Worm (Caenorhabditis elegans) whole organism, young adult: Measurements from ENCODE around the gene srd-44.

Experiments used
- B0035.1 ChIP-seq: sonication (generic microtip); optimal IDR thresholded peaks from 2 replicates; lab custom pipeline; 2016; ENCODE audit warnings: missing genetic modification characterization, mild to moderate bottlenecking, missing compliant biosample characterization, missing genotype, missing genetic modification reagents
- B0261.1 ChIP-seq: sonication (generic microtip); optimal IDR thresholded peaks from 2 replicates; lab custom pipeline; 2016; ENCODE audit warnings: mild to moderate bottlenecking, missing genetic modification characterization, moderate library complexity, missing compliant biosample characterization
- D2030.7 ChIP-seq: fragments of 200-800 bp; sonication (Bioruptor generic); IDR thresholded peaks from 2 replicates; pipeline ENCODE4 v1.3.6; 2022; ENCODE audit warnings: missing genetic modification reagents, missing genetic modification characterization, missing compliant biosample characterization
- F33H1.4 ChIP-seq: fragments of 200-800 bp; sonication (Bioruptor generic); IDR thresholded peaks from 2 replicates; pipeline ENCODE4 v1.3.6; 2022; ENCODE audit warnings: missing genetic modification reagents, missing genetic modification characterization, missing compliant biosample characterization
- T07F8.4 ChIP-seq: sonication (generic microtip); optimal IDR thresholded peaks from 2 replicates; lab custom pipeline; 2016; ENCODE audit warnings: mild to moderate bottlenecking, missing genetic modification characterization, moderate library complexity, missing compliant biosample characterization
- T26A5.8 ChIP-seq: sonication (generic microtip); optimal IDR thresholded peaks from 2 replicates; lab custom pipeline; 2016; ENCODE audit warnings: missing genetic modification characterization, missing compliant biosample characterization
- Y67H2A.10 ChIP-seq: fragments of 200-800 bp; sonication (Bioruptor generic); conservative IDR thresholded peaks from 2 replicates; pipeline ENCODE4 v1.3.6; 2022; ENCODE audit warnings: missing genetic modification reagents, missing genetic modification characterization, missing compliant biosample characterization
- ZK185.1 ChIP-seq: sonication (generic microtip); optimal IDR thresholded peaks from 2 replicates; lab custom pipeline; 2016; ENCODE audit warnings: mild to moderate bottlenecking, missing genetic modification characterization, missing compliant biosample characterization; ENCODE audit not compliant: poor library complexity, severe bottlenecking
- ama-1 ChIP-seq, 3 experiments: fragments of 150-350 bp in 1 of 3; sonication (generic microtip) in 2 of 3; optimal IDR thresholded peaks; 2 replicates each; lab custom pipeline; 2014 to 2018; ENCODE audit warnings: missing biosample characterization in 2 of 3, missing genetic modification characterization in 2 of 3, missing genetic modification reagents in 2 of 3
- aptf-3 ChIP-seq: fragments of 200-800 bp; sonication (Bioruptor generic); IDR thresholded peaks from 2 replicates; pipeline ENCODE4 v1.3.6; 2022; ENCODE audit warnings: missing genetic modification characterization, missing compliant biosample characterization
- attf-3 ChIP-seq: fragments of 200-800 bp; sonication (Bioruptor generic); conservative IDR thresholded peaks from 2 replicates; pipeline ENCODE4 v1.3.6; 2022; ENCODE audit warnings: missing genetic modification reagents, missing genetic modification characterization, missing compliant biosample characterization
- attf-5 ChIP-seq: fragments of 200-800 bp; sonication (Bioruptor generic); optimal IDR thresholded peaks from 2 replicates; lab custom pipeline; 2018; ENCODE audit warnings: mild to moderate bottlenecking, missing genetic modification characterization, missing compliant biosample characterization
- bed-2 ChIP-seq: fragments of 200-800 bp; sonication (Bioruptor generic); IDR thresholded peaks from 2 replicates; pipeline ENCODE4 v1.3.6; 2022; ENCODE audit warnings: missing genetic modification reagents, missing genetic modification characterization, missing compliant biosample characterization
- ccch-3 ChIP-seq: fragments of 200-800 bp; sonication (Bioruptor generic); optimal IDR thresholded peaks from 2 replicates; lab custom pipeline; 2018; ENCODE audit warnings: mild to moderate bottlenecking, missing genetic modification characterization, missing compliant biosample characterization
- cebp-2 ChIP-seq: fragments of 200-800 bp; sonication (Bioruptor generic); IDR thresholded peaks from 2 replicates; pipeline ENCODE4 v1.3.6; 2022; ENCODE audit warnings: missing genetic modification characterization, missing compliant biosample characterization
- ceh-100 ChIP-seq: fragments of 200-800 bp; sonication (Bioruptor generic); IDR thresholded peaks from 2 replicates; pipeline ENCODE4 v1.3.6; 2022; ENCODE audit warnings: missing genetic modification reagents, missing genetic modification characterization, missing compliant biosample characterization
- ceh-27 ChIP-seq: fragments of 200-800 bp; sonication (Bioruptor generic); optimal IDR thresholded peaks from 2 replicates; lab custom pipeline; 2018; ENCODE audit warnings: mild to moderate bottlenecking, missing genetic modification characterization, moderate library complexity, missing compliant biosample characterization
- chd-7 ChIP-seq: sonication (generic microtip); optimal IDR thresholded peaks from 2 replicates; lab custom pipeline; 2016; ENCODE audit warnings: mild to moderate bottlenecking, missing genetic modification characterization, moderate library complexity, missing compliant biosample characterization
- dox-1 ChIP-seq: fragments of 200-800 bp; sonication (Bioruptor generic); IDR thresholded peaks from 2 replicates; pipeline ENCODE4 v1.3.6; 2022; ENCODE audit warnings: missing genetic modification reagents, missing genetic modification characterization, missing compliant biosample characterization
- egl-44 ChIP-seq: fragments of 200-800 bp; sonication (Bioruptor generic); IDR thresholded peaks from 2 replicates; pipeline ENCODE4 v1.3.6; 2022; ENCODE audit warnings: missing genetic modification reagents, missing genetic modification characterization, missing compliant biosample characterization
- ekl-4 ChIP-seq: fragments of 200-800 bp; sonication (Bioruptor generic); IDR thresholded peaks from 2 replicates; pipeline ENCODE4 v1.3.6; 2022; ENCODE audit warnings: missing genetic modification reagents, missing genetic modification characterization, missing compliant biosample characterization
- fkh-3 ChIP-seq: sonication (generic microtip); optimal IDR thresholded peaks from 2 replicates; lab custom pipeline; 2016; ENCODE audit warnings: mild to moderate bottlenecking, missing genetic modification characterization, missing compliant biosample characterization
- gei-17 ChIP-seq: fragments of 200-800 bp; sonication (Bioruptor generic); optimal IDR thresholded peaks from 2 replicates; lab custom pipeline; 2018; ENCODE audit warnings: mild to moderate bottlenecking, missing genetic modification characterization, missing compliant biosample characterization
- hmg-20 ChIP-seq: fragments of 200-800 bp; sonication (Bioruptor generic); IDR thresholded peaks from 2 replicates; pipeline ENCODE4 v1.3.6; 2022; ENCODE audit warnings: missing genetic modification reagents, missing genetic modification characterization, missing compliant biosample characterization
- hrde-1 ChIP-seq: sonication (generic microtip); optimal IDR thresholded peaks from 2 replicates; lab custom pipeline; 2016; ENCODE audit warnings: missing genetic modification characterization, mild to moderate bottlenecking, missing compliant biosample characterization, moderate library complexity, missing genotype, missing genetic modification reagents, borderline replicate concordance
- lag-1 ChIP-seq: fragments of 200-800 bp; sonication (Bioruptor generic); IDR thresholded peaks from 2 replicates; pipeline ENCODE4 v1.3.6; 2022; ENCODE audit warnings: missing genetic modification reagents, missing genetic modification characterization, missing compliant biosample characterization
- lin-35 ChIP-seq, 3 experiments: fragments of 150-350 bp in 2 of 3; sonication (generic microtip) in 1 of 3; optimal IDR thresholded peaks; 2 replicates each; lab custom pipeline; 2014 to 2018; ENCODE audit warnings: missing biosample characterization in 3 of 3, missing genetic modification characterization in 3 of 3, missing genetic modification reagents in 3 of 3
- lir-1 ChIP-seq: fragments of 200-800 bp; sonication (Bioruptor generic); conservative IDR thresholded peaks from 2 replicates; pipeline ENCODE4 v1.3.6; 2022; ENCODE audit warnings: missing genetic modification reagents, missing genetic modification characterization, missing compliant biosample characterization
- lsy-27 ChIP-seq: sonication (generic microtip); optimal IDR thresholded peaks from 2 replicates; lab custom pipeline; 2017; ENCODE audit warnings: missing genetic modification characterization, mild to moderate bottlenecking, missing compliant biosample characterization, antibody characterized with exemption, missing genotype, borderline replicate concordance; ENCODE audit not compliant: insufficient read depth
- madf-8 ChIP-seq: fragments of 200-800 bp; sonication (Bioruptor generic); conservative IDR thresholded peaks from 2 replicates; pipeline ENCODE4 v1.3.6; 2022; ENCODE audit warnings: missing genetic modification reagents, missing genetic modification characterization, missing compliant biosample characterization
- mcd-1 ChIP-seq: fragments of 200-800 bp; sonication (Bioruptor generic); IDR thresholded peaks from 2 replicates; pipeline ENCODE4 v1.3.6; 2022; ENCODE audit warnings: missing genetic modification reagents, missing genetic modification characterization, missing compliant biosample characterization
- mxl-1 ChIP-seq: sonication (generic microtip); optimal IDR thresholded peaks from 2 replicates; lab custom pipeline; 2016; ENCODE audit warnings: missing genetic modification characterization, missing compliant biosample characterization
- nfya-1 ChIP-seq: sonication (generic microtip); optimal IDR thresholded peaks from 2 replicates; lab custom pipeline; 2017; ENCODE audit warnings: antibody characterized with exemption, missing compliant biosample characterization, missing genetic modification characterization, borderline replicate concordance; ENCODE audit not compliant: insufficient read depth
- nhr-120 ChIP-seq: fragments of 200-800 bp; sonication (Bioruptor generic); IDR thresholded peaks from 2 replicates; pipeline ENCODE4 v1.3.6; 2022; ENCODE audit warnings: missing genetic modification characterization, missing compliant biosample characterization
- nhr-80 ChIP-seq: sonication (generic microtip); optimal IDR thresholded peaks from 2 replicates; lab custom pipeline; 2016; ENCODE audit warnings: missing genetic modification characterization, missing compliant biosample characterization
- nhr-90 ChIP-seq: sonication (generic microtip); optimal IDR thresholded peaks from 2 replicates; lab custom pipeline; 2016; ENCODE audit warnings: missing genotype, mild to moderate bottlenecking, missing genetic modification characterization, missing compliant biosample characterization
- pha-4 ChIP-seq: fragments of 150-350 bp; sonication (generic microtip); optimal IDR thresholded peaks from 2 replicates; lab custom pipeline; 2014; ENCODE audit warnings: missing biosample characterization, missing genetic modification reagents, missing genetic modification characterization
- rcor-1 ChIP-seq: fragments of 200-800 bp; sonication (Bioruptor generic); IDR thresholded peaks from 2 replicates; pipeline ENCODE4 v1.3.6; 2022; ENCODE audit warnings: missing genetic modification reagents, missing genetic modification characterization, missing compliant biosample characterization
- rec-8 ChIP-seq, 2 experiments: sonication (generic microtip); optimal IDR thresholded peaks; 2 replicates each; lab custom pipeline; 2016; ENCODE audit warnings: mild to moderate bottlenecking in 2 of 2, missing genetic modification characterization in 2 of 2, missing genetic modification reagents in 2 of 2, missing genotype in 2 of 2, missing biosample characterization in 1 of 2, missing compliant biosample characterization in 1 of 2, moderate library complexity in 1 of 2
- sdz-38 ChIP-seq: sonication (generic microtip); optimal IDR thresholded peaks from 2 replicates; lab custom pipeline; 2016; ENCODE audit warnings: missing genotype, missing genetic modification characterization, missing compliant biosample characterization
- snpc-3.4 ChIP-seq: sonication (generic microtip); optimal IDR thresholded peaks from 2 replicates; lab custom pipeline; 2017; ENCODE audit warnings: missing genetic modification characterization, mild to moderate bottlenecking, missing compliant biosample characterization, antibody characterized with exemption, moderate library complexity, missing genotype, missing genetic modification reagents
- unc-62 ChIP-seq: fragments of 150-350 bp; optimal IDR thresholded peaks from 2 replicates; lab custom pipeline; 2014; ENCODE audit warnings: missing biosample characterization, missing genetic modification reagents, missing genetic modification characterization
- ztf-18 ChIP-seq: sonication (generic microtip); optimal IDR thresholded peaks from 2 replicates; lab custom pipeline; 2016; ENCODE audit warnings: missing genotype, mild to moderate bottlenecking, missing genetic modification characterization, missing compliant biosample characterization
- ztf-28 ChIP-seq: fragments of 200-800 bp; sonication (Bioruptor generic); IDR thresholded peaks from 2 replicates; pipeline ENCODE4 v1.3.6; 2022; ENCODE audit warnings: missing genetic modification reagents, missing genetic modification characterization, missing compliant biosample characterization

Gene srd-44

ce11 chrX:12315268-12315667 is 23.0 kb upstream of the srd-44 start, which contains the start of gene xtr-2:
Gene xtr-2 (plus strand): TSS chrX:12315568.
- TF ChIP-seq ceh-27 (GFP tag; lab: Kevin White, UChicago) = no peak
- no peak for TF ChIP-seq rec-8 (tag; optimal IDR thresholded peaks at IDR 0.05; lab: Kevin White, UChicago)
- no peak for TF ChIP-seq ccch-3 (GFP tag; lab: Kevin White, UChicago)
- no peak for TF ChIP-seq D2030.7 (GFP tag; lab: Robert Waterston, UW)
- TF ChIP-seq attf-5 = no peak
- no peak for TF ChIP-seq ZK185.1 (tag; lab: Kevin White, UChicago)
- TF ChIP-seq ceh-100 (GFP tag; lab: Robert Waterston, UW) = no peak
- TF ChIP-seq lag-1 (GFP tag; lab: Robert Waterston, UW) = no peak
- no peak for TF ChIP-seq ama-1 (optimal IDR thresholded peaks at IDR 0.05; lab: Kevin White, UChicago)
- no peak for TF ChIP-seq ama-1 (GFP tag; optimal IDR thresholded peaks at IDR 0.05; lab: Kevin White, UChicago)
- no peak for TF ChIP-seq chd-7 (tag; lab: Kevin White, UChicago)
- TF ChIP-seq Y67H2A.10 (GFP tag; lab: Robert Waterston, UW) = no peak
- no peak for TF ChIP-seq hmg-20 (GFP tag; lab: Robert Waterston, UW)
- TF ChIP-seq lsy-27 (tag; lab: Kevin White, UChicago) = no peak
- TF ChIP-seq ekl-4 = no peak
- TF ChIP-seq unc-62 (GFP tag; lab: Kevin White, UChicago) = no peak
- TF ChIP-seq attf-3 = no peak

- TF ChIP-seq ztf-28 (no peak), lag-1 (GFP tag; lab: Robert Waterston, UW) (no peak), snpc-3.4 (tag; lab: Kevin White, UChicago) (no peak), B0261.1 (tag; lab: Kevin White, UChicago) (no peak), attf-5 (no peak), pha-4 (tag; lab: Kevin White, UChicago) (no peak), egl-44 (GFP tag; lab: Robert Waterston, UW) (no peak), gei-17 (GFP tag; lab: Kevin White, UChicago) (no peak), ztf-18 (tag; lab: Kevin White, UChicago) (no peak), sdz-38 (no peak), lir-1 (GFP tag; lab: Robert Waterston, UW) (no peak), mcd-1 (no peak), rcor-1 (GFP tag; lab: Robert Waterston, UW) (no peak), nhr-90 (no peak), hrde-1 (tag; lab: Kevin White, UChicago) (no peak), cebp-2 (GFP tag; lab: Robert Waterston, UW) (no peak), aptf-3 (no peak)
- TF ChIP-seq, all 124 proteins: peak for 0
Observed at ce11 chrX:12317560-12317959, 20.7 kb upstream of the srd-44 start.

ce11 chrX:12320737-12321136 is 17.5 kb upstream of the srd-44 start, which contains the start of gene ceh-40:
Gene ceh-40 (minus strand): TSS chrX:12320777.
- TF ChIP-seq nhr-120 (GFP tag; lab: Robert Waterston, UW) (no peak), unc-62 (GFP tag; lab: Kevin White, UChicago) (peak; percentile 5)

ce11 chrX:12321357-12321756 is 16.9 kb upstream of the srd-44 start, which contains the start of gene F17A2.13:
Gene F17A2.13 (plus strand): TSS chrX:12321657.
- TF ChIP-seq fkh-3 (no peak), nfya-1 (tag; lab: Kevin White, UChicago) (no peak), cebp-2 (GFP tag; lab: Robert Waterston, UW) (no peak), ztf-28 (no peak), nhr-80 (no peak), T07F8.4 (tag; lab: Kevin White, UChicago) (no peak), dox-1 (GFP tag; lab: Robert Waterston, UW) (no peak), madf-8 (GFP tag; lab: Robert Waterston, UW) (no peak), F33H1.4 (GFP tag; lab: Robert Waterston, UW) (no peak), pha-4 (tag; lab: Kevin White, UChicago) (no peak), B0035.1 (tag; lab: Kevin White, UChicago) (no peak), mxl-1 (tag; lab: Kevin White, UChicago) (no peak), lin-35 (GFP tag; optimal IDR thresholded peaks at IDR 0.05; lab: Kevin White, UChicago) (no peak), T26A5.8 (tag; lab: Kevin White, UChicago) (no peak), bed-2 (GFP tag; lab: Robert Waterston, UW) (no peak), ceh-27 (GFP tag; lab: Kevin White, UChicago) (no peak)
